Fruit fly (Drosophila melanogaster): Measurements from ENCODE around the gene Pli.

The Pli gene

DNA sequence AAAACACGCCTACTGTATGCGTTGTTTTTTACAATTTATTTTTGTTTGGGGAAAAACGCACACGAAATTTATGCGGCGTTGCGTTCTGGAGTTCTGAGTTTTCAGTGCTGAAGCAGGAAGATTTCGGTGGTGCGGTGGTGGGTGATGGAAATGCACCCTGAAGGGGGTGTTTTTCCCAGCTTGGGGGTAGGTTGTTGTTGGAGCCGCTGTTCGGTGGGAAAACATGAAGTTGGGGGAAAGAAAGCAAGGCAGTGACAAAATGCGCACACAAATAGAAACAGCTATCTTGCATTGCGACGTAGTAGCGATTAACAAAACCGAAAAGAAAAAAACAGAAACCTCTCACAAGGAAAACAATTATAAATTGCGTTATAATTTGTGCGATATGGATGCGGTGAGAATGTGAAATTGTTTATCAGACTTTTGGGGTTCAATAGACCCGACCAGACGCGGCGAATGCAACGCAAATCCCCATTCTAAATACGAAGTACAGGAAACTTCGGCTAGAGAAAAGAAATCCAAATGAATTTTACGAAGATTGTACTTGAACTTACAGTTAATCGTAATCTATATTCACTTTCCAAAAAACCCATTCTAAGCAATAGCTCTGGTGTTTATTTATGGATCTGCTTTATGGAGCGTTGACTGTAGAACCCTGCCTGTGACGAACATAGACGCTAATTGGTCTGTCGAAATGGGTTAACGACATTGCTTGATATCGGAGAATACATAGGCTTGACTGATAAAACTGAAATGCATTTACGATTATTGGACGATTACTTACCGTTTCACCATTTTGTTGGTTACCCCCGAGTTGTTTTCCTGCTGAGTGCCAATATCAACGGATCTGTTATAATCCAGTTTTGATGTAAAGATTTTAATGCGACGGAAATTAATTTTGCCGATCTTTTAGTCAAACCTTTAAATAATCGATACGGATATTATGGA, 1.3 kb downstream of the Pli start (continued):
- TF ChIP-seq inv (GFP tag; IDR thresholded peaks at IDR 0.05; ENCODE audit: partially characterized antibody) (no peak), row (GFP tag; IDR thresholded peaks at IDR 0.05) (peak; percentile 51), ATbp (GFP tag; optimal IDR thresholded peaks at IDR 0.05) (peak; percentile 5), CG7745 (tag; optimal IDR thresholded peaks at IDR 0.05) (no peak), ranshi (GFP tag; IDR thresholded peaks at IDR 0.05) (peak; percentile 55), ash1 (GFP tag; optimal IDR thresholded peaks at IDR 0.05) (no peak), sim (GFP tag; IDR thresholded peaks at IDR 0.05) (no peak), CG4707 (GFP tag; optimal IDR thresholded peaks at IDR 0.05) (no peak), eyg (GFP tag; optimal IDR thresholded peaks at IDR 0.05) (no peak), Lpt (GFP tag; optimal IDR thresholded peaks at IDR 0.05) (no peak), CG1832 (GFP tag; optimal IDR thresholded peaks at IDR 0.05) (no peak), grau (tag; optimal IDR thresholded peaks at IDR 0.05) (peak; percentile 90), lab (GFP tag; optimal IDR thresholded peaks at IDR 0.05) (peak; percentile 25), CG7928 (GFP tag; optimal IDR thresholded peaks at IDR 0.05) (no peak), CG32767 (GFP tag; IDR thresholded peaks at IDR 0.05) (no peak), h (optimal IDR thresholded peaks at IDR 0.05) (no peak), twi (tag; optimal IDR thresholded peaks at IDR 0.05) (no peak), Mad (GFP tag; optimal IDR thresholded peaks at IDR 0.05) (no peak), wor (GFP tag; IDR thresholded peaks at IDR 0.05) (no peak), crol (GFP tag; IDR thresholded peaks at IDR 0.05) (peak; percentile 59), dysf (GFP tag; IDR thresholded peaks at IDR 0.05) (peak; percentile 46; the same call in 1 of the 3 replicates), CG14441 (GFP tag; IDR thresholded peaks at IDR 0.05) (0 out of 2 replicates have a peak, but pooled peaks have one; percentile 20), ttk (GFP tag; IDR thresholded peaks at IDR 0.05) (no peak), fd102C (GFP tag; optimal IDR thresholded peaks at IDR 0.05) (no peak), lola (GFP tag; optimal IDR thresholded peaks at IDR 0.05) (peak in 1 of 3 experiments; percentile 11), CG6791 (GFP tag; IDR thresholded peaks at IDR 0.05; ENCODE audit: partially characterized antibody) (no peak), dpn (GFP tag; optimal IDR thresholded peaks at IDR 0.05) (peak in 1 of 2 experiments; percentile 6), CG17328 (GFP tag; IDR thresholded peaks at IDR 0.05) (no peak), HmgD (GFP tag; optimal IDR thresholded peaks at IDR 0.05) (no peak), CG7372 (GFP tag; IDR thresholded peaks at IDR 0.05) (no peak), nau (GFP tag; optimal IDR thresholded peaks at IDR 0.05) (no peak), PHDP (tag; optimal IDR thresholded peaks at IDR 0.05) (peak; percentile 21), CG11456 (GFP tag; IDR thresholded peaks at IDR 0.05) (no peak), Aef1 (GFP tag; IDR thresholded peaks at IDR 0.05) (0 out of 3 replicates have a peak, but pooled peaks have one; percentile 14), slp2 (GFP tag; optimal IDR thresholded peaks at IDR 0.05) (no peak), usp (GFP tag; optimal IDR thresholded peaks at IDR 0.05) (no peak), CG2129 (GFP tag; IDR thresholded peaks at IDR 0.05; ENCODE audit: partially characterized antibody) (no peak), E2f2 (GFP tag; IDR thresholded peaks at IDR 0.05) (peak; percentile 15; the same call in 1 of the 2 replicates), gsb-n (tag; optimal IDR thresholded peaks at IDR 0.05) (no peak), CG9876 (GFP tag; optimal IDR thresholded peaks at IDR 0.05) (no peak), CG3726 (GFP tag; IDR thresholded peaks at IDR 0.05) (no peak), CG9727 (GFP tag; optimal IDR thresholded peaks at IDR 0.05) (no peak), gsb (GFP tag; IDR thresholded peaks at IDR 0.05) (no peak), her (GFP tag; optimal IDR thresholded peaks at IDR 0.05) (no peak), corto (GFP tag; optimal IDR thresholded peaks at IDR 0.05) (peak; percentile 66), CG32532 (GFP tag; IDR thresholded peaks at IDR 0.05) (peak; percentile 18; the same call in 1 of the 2 replicates), dmrt11E (tag; optimal IDR thresholded peaks at IDR 0.05) (peak; percentile 3), btn (GFP tag; optimal IDR thresholded peaks at IDR 0.05) (no peak), sisA (GFP tag; IDR thresholded peaks at IDR 0.05) (peak; percentile 34; the same call in 1 of the 2 replicates)

Measured in whole organism, embryonic.